Worm (Caenorhabditis elegans) whole organism, L4 larva: Measurements from ENCODE around the gene ung-1.

Source experiments
- F10B5.3 ChIP-seq: sonication (generic microtip); optimal IDR thresholded peaks from 2 replicates; lab custom pipeline; 2016; ENCODE audit warnings: mild to moderate bottlenecking, missing genetic modification characterization, missing compliant biosample characterization
- F37D6.2 ChIP-seq: sonication (generic microtip); optimal IDR thresholded peaks from 2 replicates; lab custom pipeline; 2016; ENCODE audit warnings: mild to moderate bottlenecking, missing genetic modification characterization, missing compliant biosample characterization
- F44E2.7 ChIP-seq: fragments of 200-800 bp; sonication (Bioruptor generic); IDR thresholded peaks from 2 replicates; pipeline ENCODE4 v2.1.2; 2022; ENCODE audit warnings: missing genetic modification characterization, missing compliant biosample characterization
- aha-1 ChIP-seq: fragments of 150-350 bp; peaks from one replicate; lab custom pipeline; 2014; ENCODE audit warnings: missing biosample characterization, missing genetic modification characterization
- cey-2 ChIP-seq: sonication (generic microtip); optimal IDR thresholded peaks from 3 replicates; lab custom pipeline; 2017; ENCODE audit warnings: missing genetic modification characterization, mild to moderate bottlenecking, missing compliant biosample characterization, antibody characterized with exemption, borderline replicate concordance; ENCODE audit not compliant: insufficient read depth
- ctbp-1 ChIP-seq: fragments of 200-800 bp; sonication (Bioruptor generic); IDR thresholded peaks from 2 replicates; pipeline ENCODE4 v1.3.6; 2022; ENCODE audit warnings: missing genetic modification reagents, missing genetic modification characterization, missing compliant biosample characterization
- daf-16 ChIP-seq, 3 experiments: sonication (generic microtip); optimal IDR thresholded peaks; 2 replicates each; lab custom pipeline; 2016 to 2017; ENCODE audit warnings: missing genetic modification characterization in 3 of 3, missing genetic modification reagents in 3 of 3, mild to moderate bottlenecking in 2 of 3, missing compliant biosample characterization in 2 of 3, missing biosample characterization in 1 of 3, moderate library complexity in 1 of 3
- daf-19 ChIP-seq: fragments of 200-800 bp; sonication (Bioruptor generic); conservative IDR thresholded peaks from 2 replicates; pipeline ENCODE4 v1.3.6; 2022; ENCODE audit warnings: missing genetic modification characterization, missing compliant biosample characterization
- dpl-1 ChIP-seq: fragments of 150-350 bp; optimal IDR thresholded peaks from 2 replicates; lab custom pipeline; 2014; ENCODE audit warnings: missing biosample characterization, missing genetic modification reagents, missing genetic modification characterization
- dve-1 ChIP-seq: sonication (generic microtip); optimal IDR thresholded peaks from 2 replicates; lab custom pipeline; 2017; ENCODE audit warnings: antibody characterized with exemption, mild to moderate bottlenecking, missing genetic modification characterization, missing compliant biosample characterization; ENCODE audit not compliant: insufficient read depth
- gei-8 ChIP-seq: fragments of 200-800 bp; sonication (Bioruptor generic); optimal IDR thresholded peaks from 2 replicates; lab custom pipeline; 2018; ENCODE audit warnings: mild to moderate bottlenecking, missing genetic modification characterization, missing compliant biosample characterization
- hif-1 ChIP-seq, 2 experiments: sonication (generic microtip); optimal IDR thresholded peaks; 2 replicates each; lab custom pipeline; 2016 to 2017; ENCODE audit warnings: missing compliant biosample characterization in 2 of 2, missing genetic modification characterization in 2 of 2, missing genetic modification reagents in 2 of 2, missing genotype in 2 of 2, mild to moderate bottlenecking in 1 of 2
- hlh-11 ChIP-seq: fragments of 200-800 bp; sonication (Bioruptor generic); optimal IDR thresholded peaks from 2 replicates; lab custom pipeline; 2018; ENCODE audit warnings: mild to moderate bottlenecking, missing genetic modification characterization, missing compliant biosample characterization
- hlh-30 ChIP-seq: sonication (generic microtip); optimal IDR thresholded peaks from 2 replicates; lab custom pipeline; 2017; ENCODE audit warnings: antibody characterized with exemption, mild to moderate bottlenecking, missing genetic modification characterization, missing compliant biosample characterization; ENCODE audit not compliant: insufficient read depth
- hmg-1.1 ChIP-seq: fragments of 200-800 bp; sonication (Bioruptor generic); IDR thresholded peaks from 2 replicates; pipeline ENCODE4 v1.3.6; 2022; ENCODE audit warnings: missing genetic modification reagents, missing genetic modification characterization, missing compliant biosample characterization
- lin-1 ChIP-seq: fragments of 200-800 bp; sonication (Bioruptor generic); IDR thresholded peaks from 2 replicates; pipeline ENCODE4 v1.3.6; 2022; ENCODE audit warnings: missing genetic modification reagents, missing genetic modification characterization, missing compliant biosample characterization
- lin-39 ChIP-seq: fragments of 150-350 bp; optimal IDR thresholded peaks from 2 replicates; lab custom pipeline; 2014; ENCODE audit warnings: missing biosample characterization, missing genetic modification reagents, missing genetic modification characterization
- lsy-2 ChIP-seq, 2 experiments: fragments of 150-350 bp in 1 of 2; sonication (generic microtip) in 1 of 2; optimal IDR thresholded peaks; 2 replicates each; lab custom pipeline; 2014 to 2017; ENCODE audit warnings: missing biosample characterization in 2 of 2, missing genetic modification characterization in 2 of 2
- mdt-29 ChIP-seq: fragments of 200-800 bp; sonication (Bioruptor generic); IDR thresholded peaks from 2 replicates; pipeline ENCODE4 v1.3.6; 2022; ENCODE audit warnings: missing genetic modification reagents, missing genetic modification characterization, missing compliant biosample characterization
- mep-1 ChIP-seq: fragments of 150-350 bp; sonication (generic microtip); optimal IDR thresholded peaks from 3 replicates; lab custom pipeline; 2014; ENCODE audit warnings: missing biosample characterization, missing genetic modification characterization
- mes-2 ChIP-seq: sonication (generic microtip); optimal IDR thresholded peaks from 2 replicates; lab custom pipeline; 2016; ENCODE audit warnings: missing genotype, mild to moderate bottlenecking, missing genetic modification characterization, missing compliant biosample characterization; ENCODE audit not compliant: poor library complexity, severe bottlenecking
- mxl-2 ChIP-seq: fragments of 200-800 bp; sonication (Bioruptor generic); conservative IDR thresholded peaks from 2 replicates; pipeline ENCODE4 v1.3.6; 2022; ENCODE audit warnings: missing genetic modification reagents, missing genetic modification characterization, missing compliant biosample characterization
- nhr-10 ChIP-seq: fragments of 150-350 bp; optimal IDR thresholded peaks from 2 replicates; lab custom pipeline; 2014; ENCODE audit warnings: missing biosample characterization, missing genetic modification characterization
- nhr-111 ChIP-seq: fragments of 200-800 bp; sonication (Bioruptor generic); optimal IDR thresholded peaks from 2 replicates; lab custom pipeline; 2018; ENCODE audit warnings: mild to moderate bottlenecking, missing genetic modification characterization, missing compliant biosample characterization
- nhr-237 ChIP-seq: sonication (generic microtip); optimal IDR thresholded peaks from 2 replicates; lab custom pipeline; 2017; ENCODE audit warnings: missing biosample characterization, missing genetic modification characterization
- nhr-25 ChIP-seq: sonication (generic microtip); optimal IDR thresholded peaks from 2 replicates; lab custom pipeline; 2017; ENCODE audit warnings: missing genetic modification characterization, mild to moderate bottlenecking, missing compliant biosample characterization, antibody characterized with exemption, moderate library complexity, borderline replicate concordance; ENCODE audit not compliant: insufficient read depth
- nhr-28 ChIP-seq: fragments of 150-350 bp; optimal IDR thresholded peaks from 2 replicates; lab custom pipeline; 2014; ENCODE audit warnings: missing biosample characterization, missing genetic modification characterization
- nhr-42 ChIP-seq: fragments of 200-800 bp; sonication (Bioruptor generic); IDR thresholded peaks from 2 replicates; pipeline ENCODE4 v1.3.6; 2022; ENCODE audit warnings: missing genetic modification characterization, missing compliant biosample characterization
- nhr-48 ChIP-seq: sonication (generic microtip); optimal IDR thresholded peaks from 2 replicates; lab custom pipeline; 2016; ENCODE audit warnings: mild to moderate bottlenecking, missing genetic modification characterization, missing compliant biosample characterization
- php-3 ChIP-seq: fragments of 200-800 bp; sonication (Bioruptor generic); IDR thresholded peaks from 2 replicates; pipeline ENCODE4 v1.3.6; 2022; ENCODE audit warnings: missing genetic modification reagents, missing genetic modification characterization, missing compliant biosample characterization
- rbr-2 ChIP-seq: sonication (generic microtip); optimal IDR thresholded peaks from 2 replicates; lab custom pipeline; 2016; ENCODE audit warnings: missing genotype, missing genetic modification characterization, missing compliant biosample characterization
- set-16 ChIP-seq: fragments of 200-800 bp; sonication (Bioruptor generic); IDR thresholded peaks from 2 replicates; pipeline ENCODE4 v1.3.6; 2022; ENCODE audit warnings: missing genetic modification reagents, missing genetic modification characterization, missing compliant biosample characterization
- spr-1 ChIP-seq: sonication (generic microtip); optimal IDR thresholded peaks from 2 replicates; lab custom pipeline; 2016; ENCODE audit warnings: mild to moderate bottlenecking, missing genetic modification characterization, missing compliant biosample characterization
- spr-3 ChIP-seq: fragments of 200-800 bp; sonication (Bioruptor generic); optimal IDR thresholded peaks from 2 replicates; lab custom pipeline; 2018; ENCODE audit warnings: mild to moderate bottlenecking, missing genetic modification characterization, missing compliant biosample characterization
- tag-97 ChIP-seq: fragments of 200-800 bp; sonication (Bioruptor generic); IDR thresholded peaks from 2 replicates; pipeline ENCODE4 v1.3.6; 2022; ENCODE audit warnings: missing genetic modification characterization, missing compliant biosample characterization
- unc-62 ChIP-seq, 3 experiments: fragments of 150-350 bp in 1 of 3; sonication (generic microtip); optimal IDR thresholded peaks in 2 of 3; peaks in 1 of 3; 1 replicate in 1 of 3; 2 replicates in 2 of 3; lab custom pipeline; 2014 to 2017; ENCODE audit warnings: missing biosample characterization in 3 of 3, missing genetic modification characterization in 3 of 3, missing genetic modification reagents in 3 of 3, missing genotype in 1 of 3
- vab-7 ChIP-seq: fragments of 200-800 bp; sonication (Bioruptor generic); IDR thresholded peaks from 2 replicates; pipeline ENCODE4 v1.3.6; 2022; ENCODE audit warnings: missing genetic modification reagents, missing genetic modification characterization, missing compliant biosample characterization
- zfp-2 ChIP-seq: sonication (generic microtip); optimal IDR thresholded peaks from 2 replicates; lab custom pipeline; 2016; ENCODE audit warnings: mild to moderate bottlenecking, missing genetic modification characterization, missing compliant biosample characterization
- zfp-3 ChIP-seq: fragments of 200-800 bp; sonication (Bioruptor generic); conservative IDR thresholded peaks from 2 replicates; pipeline ENCODE4 v1.3.6; 2022; ENCODE audit warnings: missing genetic modification reagents, missing genetic modification characterization, missing compliant biosample characterization
- zip-2 ChIP-seq: fragments of 150-350 bp; optimal IDR thresholded peaks from 2 replicates; lab custom pipeline; 2014; ENCODE audit warnings: missing biosample characterization, missing genetic modification characterization

Gene ung-1

ce11 chrIII:11942664-11943063 is 31.2 kb downstream of the ung-1 start (continued):
- TF ChIP-seq nhr-48 (tag; lab: Kevin White, UChicago) (no peak), F37D6.2 (no peak), hlh-11 (peak; percentile 55), lin-39 (tag; lab: Kevin White, UChicago) (no peak), nhr-25 (tag; lab: Kevin White, UChicago) (no peak), dve-1 (tag; lab: Kevin White, UChicago) (no peak), spr-3 (GFP tag; lab: Kevin White, UChicago) (no peak), zfp-3 (GFP tag; lab: Robert Waterston, UW) (no peak), php-3 (GFP tag; lab: Robert Waterston, UW) (no peak), mes-2 (no peak), mxl-2 (GFP tag; lab: Robert Waterston, UW) (no peak), F10B5.3 (tag; lab: Kevin White, UChicago) (no peak), set-16 (GFP tag; lab: Robert Waterston, UW) (no peak), spr-1 (tag; lab: Kevin White, UChicago) (no peak), mdt-29 (no peak)

ce11 chrIII:11938525-11938924 is 35.4 kb downstream of the ung-1 start:
- TF ChIP-seq aha-1 (tag; lab: Kevin White, UChicago): peak; percentile 54
- peak in 1 of 2 experiments; percentile 91 for TF ChIP-seq unc-62 (GFP tag; optimal IDR thresholded peaks at IDR 0.05 in 1 of 2; lab: Kevin White, UChicago)
- TF ChIP-seq unc-62 (tag; optimal IDR thresholded peaks at IDR 0.05; lab: Kevin White, UChicago): no peak
- no peak for TF ChIP-seq hif-1 (tag; optimal IDR thresholded peaks at IDR 0.05; lab: Kevin White, UChicago)
- TF ChIP-seq, all 104 proteins: peak for 2

ce11 chrIII:11937911-11938310 is 36.0 kb downstream of the ung-1 start:
- TF ChIP-seq zip-2 (tag; lab: Kevin White, UChicago): no peak
- TF ChIP-seq lsy-2 (tag; optimal IDR thresholded peaks at IDR 0.05; lab: Kevin White, UChicago): no peak
- no peak for TF ChIP-seq nhr-10 (tag; lab: Kevin White, UChicago)
- no peak for TF ChIP-seq hlh-30 (tag; lab: Kevin White, UChicago)
- TF ChIP-seq nhr-237 (tag; lab: Kevin White, UChicago): no peak
- TF ChIP-seq mep-1: no peak
- TF ChIP-seq F44E2.7 (GFP tag; lab: Robert Waterston, UW): no peak
- no peak for TF ChIP-seq nhr-111
- no peak for TF ChIP-seq nhr-42 (GFP tag; lab: Robert Waterston, UW)
- TF ChIP-seq daf-16 (GFP tag; optimal IDR thresholded peaks at IDR 0.05; lab: Kevin White, UChicago): no peak
- no peak for TF ChIP-seq daf-16 (tag; optimal IDR thresholded peaks at IDR 0.05; lab: Kevin White, UChicago)
- no peak for TF ChIP-seq lin-1
- TF ChIP-seq aha-1 (tag; lab: Kevin White, UChicago): no peak
- no peak for TF ChIP-seq cey-2 (tag; lab: Kevin White, UChicago)

ce11 chrIII:11936668-11937276 is 37.1 kb downstream of the ung-1 start:
- TF ChIP-seq set-16 (GFP tag; lab: Robert Waterston, UW): peak; percentile 86
- TF ChIP-seq mxl-2 (GFP tag; lab: Robert Waterston, UW): no peak
- peak in 1 of 2 experiments; percentile 53 for TF ChIP-seq unc-62 (GFP tag; optimal IDR thresholded peaks at IDR 0.05 in 1 of 2; lab: Kevin White, UChicago)
- TF ChIP-seq unc-62 (tag; optimal IDR thresholded peaks at IDR 0.05; lab: Kevin White, UChicago): no peak
- TF ChIP-seq, all 104 proteins: peak for 2

ce11 chrIII:11935948-11936280 is 38.0 kb downstream of the ung-1 start:
- TF ChIP-seq mdt-29: 0 out of 2 replicates have a peak, but pooled peaks have one; percentile 7
- 0 out of 2 replicates have a peak, but pooled peaks have one; percentile 21 for TF ChIP-seq ctbp-1 (GFP tag; lab: Robert Waterston, UW)
- no peak for TF ChIP-seq gei-8 (GFP tag; lab: Kevin White, UChicago)
- TF ChIP-seq tag-97 (GFP tag; lab: Robert Waterston, UW): no peak
- TF ChIP-seq vab-7: 0 out of 2 replicates have a peak, but pooled peaks have one; percentile 33
- TF ChIP-seq nhr-28 (tag; lab: Kevin White, UChicago): no peak
- peak; percentile 6 for TF ChIP-seq F37D6.2
- TF ChIP-seq dpl-1 (GFP tag; lab: Kevin White, UChicago): peak; percentile 18
- TF ChIP-seq rbr-2 (tag; lab: Kevin White, UChicago): peak; percentile 47
- TF ChIP-seq set-16 (GFP tag; lab: Robert Waterston, UW): peak; percentile 50
- peak in 1 of 2 experiments; percentile 42 for TF ChIP-seq lsy-2 (tag; optimal IDR thresholded peaks at IDR 0.05; lab: Kevin White, UChicago)
- peak in 1 of 2 experiments; percentile 14 for TF ChIP-seq hif-1 (tag; optimal IDR thresholded peaks at IDR 0.05; lab: Kevin White, UChicago)
- no peak for TF ChIP-seq cey-2 (tag; lab: Kevin White, UChicago)
- peak; percentile 96 for TF ChIP-seq aha-1 (tag; lab: Kevin White, UChicago)
- TF ChIP-seq zfp-2: peak; percentile 17
- TF ChIP-seq daf-19 (GFP tag; lab: Robert Waterston, UW): no peak
- peak; percentile 41; the same call in 1 of the 2 replicates for TF ChIP-seq hmg-1.1 (GFP tag; lab: Robert Waterston, UW)
